Fruit fly (Drosophila melanogaster) whole organism, embryonic: ENCODE measurements around the gene RanGAP.
A peak's percentile ranks its signal among the peaks of the same experiment; 100 is the strongest.

Source experiments
- Ada2b ChIP-seq: fragments of 200-800 bp; sonication (Bioruptor generic); IDR thresholded peaks from 2 replicates; pipeline ENCODE4 v1.3.6; 2022; ENCODE audit warnings: missing biosample characterization, missing genetic modification characterization
- Atf3 ChIP-seq: fragments of 200-800 bp; sonication (Bioruptor generic); optimal IDR thresholded peaks from 3 replicates; lab custom pipeline; 2016; ENCODE audit warnings: missing biosample characterization, missing genetic modification characterization
- Bgb ChIP-seq: fragments of 200-800 bp; sonication (Bioruptor generic); IDR thresholded peaks from 2 replicates; pipeline ENCODE4 v1.3.6; 2022; ENCODE audit warnings: missing biosample characterization, missing genetic modification characterization; ENCODE audit not compliant: partially characterized antibody
- CG13287 ChIP-seq: fragments of 200-800 bp; sonication (Bioruptor generic); IDR thresholded peaks from 2 replicates; pipeline ENCODE4 v1.3.6; 2022; ENCODE audit warnings: missing biosample characterization, missing genetic modification characterization; ENCODE audit not compliant: partially characterized antibody
- CG13296 ChIP-seq: fragments of 200-800 bp; sonication (Bioruptor generic); optimal IDR thresholded peaks from 3 replicates; lab custom pipeline; 2018; ENCODE audit warnings: missing biosample characterization, mild to moderate bottlenecking, missing genetic modification characterization
- CG14860 ChIP-seq: fragments of 200-800 bp; sonication (Bioruptor generic); IDR thresholded peaks from 3 replicates; pipeline ENCODE4 v1.3.6; 2022; ENCODE audit warnings: missing biosample characterization, missing genetic modification characterization; ENCODE audit not compliant: partially characterized antibody
- CG15696 ChIP-seq: fragments of 200-800 bp; sonication (Bioruptor generic); optimal IDR thresholded peaks from 2 replicates; lab custom pipeline; 2019; ENCODE audit warnings: missing biosample characterization, mild to moderate bottlenecking, missing genetic modification characterization, moderate library complexity
- CG1602 ChIP-seq: fragments of 200-800 bp; sonication (Bioruptor generic); optimal IDR thresholded peaks from 3 replicates; lab custom pipeline; 2016; ENCODE audit warnings: missing biosample characterization, missing genetic modification characterization
- CG1647 ChIP-seq: fragments of 200-800 bp; sonication (Bioruptor generic); optimal IDR thresholded peaks from 3 replicates; lab custom pipeline; 2016; ENCODE audit warnings: missing biosample characterization, missing genetic modification characterization
- CG17359 ChIP-seq: fragments of 200-800 bp; sonication (Bioruptor generic); optimal IDR thresholded peaks from 3 replicates; lab custom pipeline; 2018; ENCODE audit warnings: missing biosample characterization, mild to moderate bottlenecking, missing genetic modification characterization, moderate library complexity
- CG17361 ChIP-seq: fragments of 200-800 bp; sonication (Bioruptor generic); IDR thresholded peaks from 3 replicates; pipeline ENCODE4 v1.3.6; 2022; ENCODE audit warnings: missing biosample characterization, missing genetic modification characterization
- CG17568 ChIP-seq: fragments of 200-800 bp; sonication (Bioruptor generic); optimal IDR thresholded peaks from 2 replicates; lab custom pipeline; 2018; ENCODE audit warnings: missing biosample characterization, mild to moderate bottlenecking, missing genetic modification characterization, moderate library complexity
- CG2889 ChIP-seq: fragments of 200-800 bp; sonication (Bioruptor generic); IDR thresholded peaks from 3 replicates; pipeline ENCODE4 v1.3.6; 2022; ENCODE audit warnings: missing biosample characterization, missing genetic modification characterization
- CG31224 ChIP-seq: fragments of 200-800 bp; sonication (Bioruptor generic); IDR thresholded peaks from 2 replicates; pipeline ENCODE4 v1.3.6; 2022; ENCODE audit warnings: missing biosample characterization, missing genetic modification characterization
- CG4707 ChIP-seq: fragments of 200-800 bp; sonication (Bioruptor generic); optimal IDR thresholded peaks from 2 replicates; lab custom pipeline; 2018; ENCODE audit warnings: missing biosample characterization, mild to moderate bottlenecking, missing genetic modification characterization, moderate library complexity
- CG4854 ChIP-seq: fragments of 200-800 bp; sonication (Bioruptor generic); optimal IDR thresholded peaks from 2 replicates; lab custom pipeline; 2016; ENCODE audit warnings: missing biosample characterization, missing genetic modification characterization, inconsistent platforms
- CG6689 ChIP-seq: fragments of 200-800 bp; sonication (Bioruptor generic); IDR thresholded peaks from 2 replicates; pipeline ENCODE4 v1.3.6; 2022; ENCODE audit warnings: missing biosample characterization, missing genetic modification characterization
- CG7556 ChIP-seq: fragments of 200-800 bp; sonication (Bioruptor generic); optimal IDR thresholded peaks from 2 replicates; lab custom pipeline; 2017; ENCODE audit warnings: missing biosample characterization, mild to moderate bottlenecking, missing genetic modification characterization
- Chrac-16 ChIP-seq: fragments of 200-800 bp; sonication (Bioruptor generic); optimal IDR thresholded peaks from 3 replicates; lab custom pipeline; 2016; ENCODE audit warnings: missing biosample characterization, missing genetic modification characterization
- Dref ChIP-seq: fragments of 200-800 bp; sonication (Bioruptor generic); IDR thresholded peaks from 2 replicates; pipeline ENCODE4 v1.3.6; 2022; ENCODE audit warnings: missing biosample characterization, missing genetic modification characterization
- Gug ChIP-seq: fragments of 200-800 bp; sonication (Bioruptor generic); IDR thresholded peaks from 4 replicates; pipeline ENCODE4 v1.3.6; 2022; ENCODE audit warnings: missing biosample characterization, missing genetic modification characterization
- Hand ChIP-seq: fragments of 200-800 bp; sonication (Bioruptor generic); optimal IDR thresholded peaks from 2 replicates; lab custom pipeline; 2017; ENCODE audit warnings: mild to moderate bottlenecking, missing biosample characterization, missing genetic modification reagents, missing genetic modification characterization
- HmgD ChIP-seq: fragments of 200-800 bp; sonication (Bioruptor generic); optimal IDR thresholded peaks from 3 replicates; lab custom pipeline; 2016; ENCODE audit warnings: missing biosample characterization, missing genetic modification characterization
- Kr ChIP-seq: fragments of 200-800 bp; sonication (Bioruptor generic); optimal IDR thresholded peaks from 2 replicates; lab custom pipeline; 2017; ENCODE audit warnings: missing biosample characterization, mild to moderate bottlenecking, missing genetic modification characterization
- Opbp ChIP-seq: fragments of 200-800 bp; sonication (Bioruptor generic); IDR thresholded peaks from 3 replicates; pipeline ENCODE4 v1.3.6; 2022; ENCODE audit warnings: missing biosample characterization, missing genetic modification characterization; ENCODE audit not compliant: partially characterized antibody
- Rfx ChIP-seq: fragments of 200-800 bp; sonication (Bioruptor generic); IDR thresholded peaks from 2 replicates; pipeline ENCODE4 v1.3.6; 2022; ENCODE audit warnings: missing biosample characterization, missing genetic modification characterization
- Tbp ChIP-seq: fragments of >200 bp; optimal IDR thresholded peaks from 2 replicates; lab custom pipeline; 2018; ENCODE audit warnings: missing biosample characterization, missing genetic modification characterization
- Usf ChIP-seq: fragments of 200-800 bp; sonication (Bioruptor generic); optimal IDR thresholded peaks from 2 replicates; lab custom pipeline; 2017; ENCODE audit warnings: missing genotype, missing biosample characterization, missing genetic modification characterization
- ac ChIP-seq: fragments of 200-800 bp; sonication (Bioruptor generic); optimal IDR thresholded peaks from 3 replicates; lab custom pipeline; 2017; ENCODE audit warnings: missing biosample characterization, mild to moderate bottlenecking, missing genetic modification characterization
- ase ChIP-seq: fragments of 200-800 bp; sonication (Bioruptor generic); IDR thresholded peaks from 3 replicates; pipeline ENCODE4 v1.3.6; 2022; ENCODE audit warnings: missing biosample characterization, missing genetic modification characterization
- bigmax ChIP-seq: fragments of 200-800 bp; sonication (Bioruptor generic); optimal IDR thresholded peaks from 2 replicates; lab custom pipeline; 2018; ENCODE audit warnings: missing biosample characterization, mild to moderate bottlenecking, missing genetic modification characterization
- chinmo ChIP-seq: fragments of 200-800 bp; sonication (Bioruptor generic); IDR thresholded peaks from 4 replicates; pipeline ENCODE4 v1.3.6; 2022; ENCODE audit warnings: missing biosample characterization, missing genetic modification characterization; ENCODE audit not compliant: partially characterized antibody
- chn ChIP-seq: fragments of 200-800 bp; sonication (Bioruptor generic); optimal IDR thresholded peaks from 2 replicates; lab custom pipeline; 2016; ENCODE audit warnings: missing biosample characterization, missing genetic modification characterization
- ci ChIP-seq: fragments of 200-800 bp; sonication (Bioruptor generic); IDR thresholded peaks from 3 replicates; pipeline ENCODE4 v1.3.6; 2022; ENCODE audit warnings: missing biosample characterization, missing genetic modification characterization
- danr ChIP-seq: fragments of 200-800 bp; sonication (Bioruptor generic); IDR thresholded peaks from 2 replicates; pipeline ENCODE4 v1.3.6; 2022; ENCODE audit warnings: missing biosample characterization, missing genetic modification characterization
- dati ChIP-seq: fragments of 200-800 bp; sonication (Bioruptor generic); IDR thresholded peaks from 2 replicates; pipeline ENCODE4 v1.3.6; 2022; ENCODE audit warnings: missing biosample characterization, missing genetic modification characterization
- dmrt11E ChIP-seq: fragments of 200-800 bp; sonication (Bioruptor generic); optimal IDR thresholded peaks from 3 replicates; lab custom pipeline; 2018; ENCODE audit warnings: missing biosample characterization, mild to moderate bottlenecking, missing genetic modification characterization, moderate library complexity
- dpn ChIP-seq, 2 experiments: fragments of 200-800 bp; sonication (Bioruptor generic); optimal IDR thresholded peaks; 3 replicates each; lab custom pipeline; 2016; ENCODE audit warnings: missing biosample characterization in 2 of 2, missing genetic modification characterization in 2 of 2
- exex ChIP-seq: fragments of 200-800 bp; sonication (Bioruptor generic); optimal IDR thresholded peaks from 4 replicates; lab custom pipeline; 2018; ENCODE audit warnings: missing biosample characterization, mild to moderate bottlenecking, missing genetic modification characterization, moderate library complexity
- fd96Cb ChIP-seq: fragments of 200-800 bp; sonication (Bioruptor generic); optimal IDR thresholded peaks from 2 replicates; lab custom pipeline; 2018; ENCODE audit warnings: missing biosample characterization, mild to moderate bottlenecking, missing genetic modification characterization, moderate library complexity
- ftz-f1 ChIP-seq: fragments of 200-800 bp; sonication (Bioruptor generic); optimal IDR thresholded peaks from 2 replicates; lab custom pipeline; 2016; ENCODE audit warnings: missing biosample characterization, missing genetic modification characterization
- gro ChIP-seq: fragments of 200-800 bp; sonication (Bioruptor generic); optimal IDR thresholded peaks from 2 replicates; lab custom pipeline; 2016; ENCODE audit warnings: missing biosample characterization, missing genetic modification characterization
- gt ChIP-seq: fragments of 200-800 bp; sonication (Bioruptor generic); IDR thresholded peaks from 2 replicates; pipeline ENCODE4 v1.3.6; 2022; ENCODE audit warnings: missing biosample characterization, missing genetic modification characterization
- kah ChIP-seq: fragments of 200-800 bp; sonication (Bioruptor generic); optimal IDR thresholded peaks from 2 replicates; lab custom pipeline; 2018; ENCODE audit warnings: missing biosample characterization, mild to moderate bottlenecking, missing genetic modification characterization
- knrl ChIP-seq: fragments of 200-800 bp; sonication (Bioruptor generic); IDR thresholded peaks from 3 replicates; pipeline ENCODE4 v1.3.6; 2022; ENCODE audit warnings: missing biosample characterization, missing genetic modification characterization; ENCODE audit not compliant: partially characterized antibody
- row ChIP-seq: fragments of 200-800 bp; sonication (Bioruptor generic); IDR thresholded peaks from 3 replicates; pipeline ENCODE4 v1.3.6; 2022; ENCODE audit warnings: missing biosample characterization, missing genetic modification characterization
- sens-2 ChIP-seq: fragments of 200-800 bp; sonication (Bioruptor generic); IDR thresholded peaks from 2 replicates; pipeline ENCODE4 v1.3.6; 2022; ENCODE audit warnings: missing biosample characterization, missing genetic modification characterization
- seq ChIP-seq: fragments of 200-800 bp; sonication (Bioruptor generic); IDR thresholded peaks from 2 replicates; pipeline ENCODE4 v1.3.6; 2022; ENCODE audit warnings: missing biosample characterization, missing genetic modification characterization
- stwl ChIP-seq: fragments of 200-800 bp; sonication (Bioruptor generic); optimal IDR thresholded peaks from 3 replicates; lab custom pipeline; 2018; ENCODE audit warnings: missing biosample characterization, mild to moderate bottlenecking, missing genetic modification characterization, moderate library complexity

RanGAP gene

DNA sequence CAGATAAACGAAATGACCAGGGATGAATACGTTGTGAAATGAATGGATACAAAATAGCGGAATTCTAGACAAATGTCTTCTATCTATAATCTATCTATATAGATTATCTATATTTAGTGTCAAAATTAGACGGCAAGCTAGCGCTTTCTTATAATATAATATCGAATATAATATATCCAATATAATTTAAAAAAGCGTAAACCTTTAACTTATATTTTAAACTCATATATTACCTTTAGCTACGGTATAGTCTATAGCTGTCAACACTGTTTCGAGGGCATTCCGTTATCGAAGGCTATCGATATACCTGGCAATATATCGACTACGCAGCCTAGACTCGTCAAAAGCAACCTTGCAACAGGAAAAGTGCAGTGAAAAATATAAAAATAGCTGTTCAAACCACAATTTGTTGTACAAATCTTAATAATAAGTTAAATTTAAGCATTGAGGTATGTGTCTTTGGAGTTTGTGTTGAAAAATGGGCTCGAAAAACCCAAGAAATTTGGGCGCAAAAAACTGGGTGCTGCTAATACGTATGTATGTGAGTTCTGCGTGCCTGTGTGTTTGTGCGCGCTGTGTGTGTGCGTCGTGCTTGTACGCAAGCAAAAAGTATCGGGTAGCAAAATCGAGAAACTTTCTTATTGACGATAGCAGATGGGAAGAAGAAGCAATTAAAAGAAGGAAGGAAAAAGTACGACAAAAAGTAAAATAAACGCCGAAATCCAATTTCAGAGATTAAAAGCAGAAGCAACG is 51.4 kb downstream of the RanGAP start, which contains the start of the genes swm and Ctu2 (continued):
- TF ChIP-seq gro (GFP tag; lab: Kevin White, UChicago) (no peak), knrl (GFP tag; lab: Robert Waterston, UW) (peak; percentile 69; the same call in 2 of the 3 replicates), Usf (GFP tag; lab: Kevin White, UChicago) (peak; percentile 13), CG1647 (GFP tag; lab: Kevin White, UChicago) (no peak), CG13287 (GFP tag; lab: Robert Waterston, UW) (peak; percentile 71), Chrac-16 (GFP tag; lab: Kevin White, UChicago) (peak; percentile 54), CG31224 (peak; percentile 36; the same call in 1 of the 2 replicates), Hand (GFP tag; lab: Kevin White, UChicago) (peak; percentile 52), chn (GFP tag; lab: Kevin White, UChicago) (no peak), ci (0 out of 3 replicates have a peak, but pooled peaks have one; percentile 10), dpn (GFP tag; optimal IDR thresholded peaks at IDR 0.05; lab: Kevin White, UChicago) (peak; percentile 1 to 71), chinmo (GFP tag; lab: Robert Waterston, UW) (0 out of 4 replicates have a peak, but pooled peaks have one; percentile 80), dmrt11E (tag; lab: Kevin White, UChicago) (peak; percentile 65), dati (GFP tag; lab: Robert Waterston, UW) (no peak), fd96Cb (tag; lab: Kevin White, UChicago) (peak; percentile 48), ac (GFP tag; lab: Kevin White, UChicago) (no peak), CG17361 (GFP tag; lab: Robert Waterston, UW) (peak; percentile 87), seq (no peak), ftz-f1 (peak; percentile 92), kah (peak; percentile 19), CG13296 (GFP tag; lab: Kevin White, UChicago) (peak; percentile 68), danr (GFP tag; lab: Robert Waterston, UW) (0 out of 2 replicates have a peak, but pooled peaks have one; percentile 18), CG17568 (GFP tag; lab: Kevin White, UChicago) (no peak), CG2889 (GFP tag; lab: Robert Waterston, UW) (no peak), Kr (GFP tag; lab: Kevin White, UChicago) (no peak), CG1602 (GFP tag; lab: Kevin White, UChicago) (peak; percentile 59), CG14860 (GFP tag; lab: Robert Waterston, UW) (peak; percentile 64; the same call in 1 of the 3 replicates), HmgD (GFP tag; lab: Kevin White, UChicago) (peak; percentile 24), Bgb (GFP tag; lab: Robert Waterston, UW) (peak; percentile 57; the same call in 1 of the 2 replicates), Atf3 (GFP tag; lab: Kevin White, UChicago) (no peak), Opbp (peak; percentile 34; the same call in 2 of the 3 replicates), CG4854 (GFP tag; lab: Kevin White, UChicago) (no peak), ase (GFP tag; lab: Robert Waterston, UW) (no peak), stwl (peak; percentile 61), Tbp (GFP tag; lab: Kevin White, UChicago) (no peak), sens-2 (GFP tag; lab: Robert Waterston, UW) (no peak), CG4707 (no peak), Ada2b (GFP tag; lab: Robert Waterston, UW) (peak; percentile 54; the same call in 1 of the 2 replicates), CG17359 (tag; lab: Kevin White, UChicago) (peak; percentile 56), Rfx (GFP tag; lab: Robert Waterston, UW) (peak; percentile 76), gt (GFP tag; lab: Robert Waterston, UW) (no peak), bigmax (no peak), row (GFP tag; lab: Robert Waterston, UW) (peak; percentile 90), Dref (peak; percentile 81), Gug (GFP tag; lab: Robert Waterston, UW) (peak; percentile 26; the same call in 2 of the 4 replicates), CG7556 (GFP tag; lab: Kevin White, UChicago) (peak; percentile 57), CG6689 (GFP tag; lab: Robert Waterston, UW) (peak; percentile 68), CG15696 (peak; percentile 80), exex (tag; lab: Kevin White, UChicago) (peak; percentile 50)
